Fruit fly (Drosophila melanogaster): ENCODE measurements around the gene CG42264.
A peak's percentile ranks its signal among the peaks of the same experiment; 100 is the strongest.

Gene CG42264

DNA sequence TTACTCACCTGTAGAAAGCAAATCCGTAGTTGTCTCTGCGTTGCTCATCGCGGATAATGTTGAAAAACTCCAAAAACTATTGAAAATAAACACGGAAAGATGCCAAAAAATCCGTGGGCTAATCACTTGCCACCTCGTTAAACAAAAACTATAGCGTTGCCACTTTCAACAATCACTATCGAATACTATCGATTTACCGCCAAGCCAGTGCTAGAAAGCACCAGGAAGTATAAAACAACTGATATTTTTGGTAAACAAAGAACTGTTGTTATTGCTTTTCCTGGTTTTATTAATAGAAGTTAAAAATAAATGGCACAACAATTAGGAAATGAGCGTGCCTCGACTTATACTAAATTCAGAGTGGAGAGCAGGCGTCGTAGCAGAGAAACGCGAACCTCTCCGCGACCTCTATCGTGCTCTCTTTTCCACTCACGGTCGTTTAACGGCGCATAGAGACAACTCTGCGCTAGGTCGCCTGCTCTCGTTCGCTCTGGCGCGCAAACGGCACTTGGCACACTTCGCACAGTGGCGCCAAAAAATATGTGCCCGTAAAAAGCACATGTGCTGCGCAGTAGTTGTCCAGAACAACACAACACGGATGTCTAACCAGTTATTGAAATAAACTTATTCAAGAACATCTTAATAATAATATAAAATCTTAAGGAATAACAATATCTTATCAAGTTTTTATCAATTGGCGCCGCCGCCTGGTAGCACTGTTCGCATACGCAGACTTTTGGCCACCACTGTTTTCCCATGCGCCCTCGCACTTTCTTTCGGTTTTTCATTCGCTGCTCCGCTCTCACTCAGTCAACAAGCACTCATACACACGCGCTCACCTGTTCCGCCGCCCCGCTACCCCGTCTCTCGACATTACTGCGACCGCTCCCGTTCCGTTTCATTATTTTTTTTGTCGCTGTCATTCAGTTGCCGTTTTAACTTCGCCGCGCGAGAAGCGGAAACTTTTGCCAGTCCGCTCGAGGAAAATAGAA is 21.3 kb downstream of the CG42264 start, which contains the start of the genes lin-52 and CG15771 (continued):
- TF ChIP-seq cato (GFP tag; optimal IDR thresholded peaks at IDR 0.05; ENCODE audit: borderline replicate concordance) (peak; percentile 85), ap (GFP tag; IDR thresholded peaks at IDR 0.05) (peak; percentile 90), CG8089 (GFP tag; optimal IDR thresholded peaks at IDR 0.05) (peak; percentile 51), sens (GFP tag) (peak; percentile 97), tin (GFP tag; optimal IDR thresholded peaks at IDR 0.05) (peak; percentile 92), CG17328 (GFP tag; IDR thresholded peaks at IDR 0.05) (peak; percentile 91), CG10267 (tag; optimal IDR thresholded peaks at IDR 0.05) (peak; percentile 95), al (GFP tag; IDR thresholded peaks at IDR 0.05) (peak; percentile 94), CG17829 (tag; optimal IDR thresholded peaks at IDR 0.05) (peak; percentile 96), fd3F (GFP tag; optimal IDR thresholded peaks at IDR 0.05) (peak; percentile 90), CG18599 (GFP tag; optimal IDR thresholded peaks at IDR 0.05) (peak; percentile 98), sens-2 (GFP tag; IDR thresholded peaks at IDR 0.05) (peak; percentile 76), CG13287 (GFP tag; IDR thresholded peaks at IDR 0.05; ENCODE audit: partially characterized antibody) (peak; percentile 67), CG14667 (GFP tag; IDR thresholded peaks at IDR 0.05) (peak; percentile 93), CG11398 (GFP tag; optimal IDR thresholded peaks at IDR 0.05) (no peak), gce (GFP tag; IDR thresholded peaks at IDR 0.05) (peak; percentile 89), MTF-1 (GFP tag; optimal IDR thresholded peaks at IDR 0.05; ENCODE audit: borderline replicate concordance) (peak; percentile 89), CG3281 (GFP tag; optimal IDR thresholded peaks at IDR 0.05) (peak; percentile 96), zfh2 (GFP tag; optimal IDR thresholded peaks at IDR 0.05) (peak; percentile 44), luna (GFP tag; optimal IDR thresholded peaks at IDR 0.05) (no peak), CG10543 (GFP tag; optimal IDR thresholded peaks at IDR 0.05) (peak; percentile 99), CG14860 (GFP tag; IDR thresholded peaks at IDR 0.05; ENCODE audit: partially characterized antibody) (no peak), zf30C (GFP tag; optimal IDR thresholded peaks at IDR 0.05) (no peak), CG9817 (tag; optimal IDR thresholded peaks at IDR 0.05) (peak; percentile 95), Dad (GFP tag; optimal IDR thresholded peaks at IDR 0.05) (peak; percentile 46), bab2 (GFP tag; optimal IDR thresholded peaks at IDR 0.05) (peak; percentile 67), CG4617 (GFP tag; optimal IDR thresholded peaks at IDR 0.05; ENCODE audit: borderline replicate concordance) (peak; percentile 17), CG7357 (GFP tag; IDR thresholded peaks at IDR 0.05) (peak; percentile 91), CG3726 (GFP tag; IDR thresholded peaks at IDR 0.05) (peak; percentile 89), CG18764 (GFP tag; optimal IDR thresholded peaks at IDR 0.05) (peak; percentile 70), Jarid2 (GFP tag; optimal IDR thresholded peaks at IDR 0.05) (peak; percentile 58), CG11560 (tag; IDR thresholded peaks at IDR 0.05) (peak; percentile 95), Mad (GFP tag; optimal IDR thresholded peaks at IDR 0.05) (peak; percentile 82), grn (GFP tag; optimal IDR thresholded peaks at IDR 0.05) (peak; percentile 45), CG4854 (GFP tag; optimal IDR thresholded peaks at IDR 0.05) (peak; percentile 70), gfzf (GFP tag; optimal IDR thresholded peaks at IDR 0.05) (peak; percentile 53), CG33213 (GFP tag; optimal IDR thresholded peaks at IDR 0.05) (peak; percentile 18), CG7928 (GFP tag; optimal IDR thresholded peaks at IDR 0.05) (peak; percentile 64), CHES-1-like (GFP tag; optimal IDR thresholded peaks at IDR 0.05) (peak; percentile 33), ro (GFP tag; IDR thresholded peaks at IDR 0.05) (peak; percentile 87), cad (GFP tag; optimal IDR thresholded peaks at IDR 0.05) (no peak), CG10462 (GFP tag; optimal IDR thresholded peaks at IDR 0.05) (peak; percentile 90), Neu2 (GFP tag; optimal IDR thresholded peaks at IDR 0.05; ENCODE audit: borderline replicate concordance) (no peak), Ets65A (GFP tag) (peak; percentile 97), CG34224 (GFP tag; IDR thresholded peaks at IDR 0.05; ENCODE audit: partially characterized antibody) (peak; percentile 64; the same call in 2 of the 3 replicates), CG6654 (GFP tag; optimal IDR thresholded peaks at IDR 0.05) (peak; percentile 81), CG30403 (GFP tag; optimal IDR thresholded peaks at IDR 0.05) (peak; percentile 94), CG10366 (GFP tag; IDR thresholded peaks at IDR 0.05) (peak; percentile 94)
